Worm (Caenorhabditis elegans): Measurements from ENCODE around the gene Y53G8AR.5.

DNA sequence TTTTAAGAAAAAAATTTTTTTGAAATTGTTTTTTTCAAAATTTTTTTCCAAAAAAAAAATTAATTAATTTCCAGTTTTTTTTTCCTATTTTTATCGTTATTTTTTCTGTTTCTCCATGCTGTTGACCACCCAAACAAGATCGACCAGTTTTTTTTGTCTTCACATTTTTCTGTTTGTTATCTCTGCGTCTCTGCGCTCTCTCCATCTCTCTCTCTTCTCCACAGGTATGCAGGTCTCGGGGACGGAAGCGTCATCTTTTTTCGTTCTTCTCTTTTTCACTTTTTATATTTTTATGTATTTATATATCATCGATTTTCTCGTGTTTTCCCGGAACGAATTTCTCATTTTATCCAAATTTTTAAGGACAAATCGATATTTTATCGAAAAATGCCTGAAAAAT lies 11.7 kb downstream of the Y53G8AR.5 start:
- TF ChIP-seq nhr-28 (tag; optimal IDR thresholded peaks at IDR 0.05), result no peak
- TF ChIP-seq nhr-23 (tag; optimal IDR thresholded peaks at IDR 0.05), result peak; percentile 26
- no peak for TF ChIP-seq elt-3 (tag; optimal IDR thresholded peaks at IDR 0.05)
- TF ChIP-seq nhr-77 (tag; optimal IDR thresholded peaks at IDR 0.05), result no peak
- TF ChIP-seq lin-15B (tag; optimal IDR thresholded peaks at IDR 0.05), result no peak
